Worm (Caenorhabditis elegans) whole organism, mixed stage, embryonic: ENCODE data around the gene F38H4.6.

Experiments
- blmp-1 ChIP-seq: fragments of 150-350 bp; optimal IDR thresholded peaks from 2 replicates; lab custom pipeline; 2014; ENCODE audit warnings: missing biosample characterization, missing genetic modification characterization
- ceh-39 ChIP-seq: fragments of 150-350 bp; optimal IDR thresholded peaks from 2 replicates; lab custom pipeline; 2014; ENCODE audit warnings: missing biosample characterization, missing genetic modification characterization
- elt-1 ChIP-seq: sonication (generic microtip); optimal IDR thresholded peaks from 2 replicates; lab custom pipeline; 2017; ENCODE audit warnings: missing genetic modification characterization, mild to moderate bottlenecking, missing compliant biosample characterization, antibody characterized with exemption, moderate library complexity, borderline replicate concordance; ENCODE audit not compliant: insufficient read depth
- lin-32 ChIP-seq: fragments of 200-800 bp; sonication (Bioruptor generic); optimal IDR thresholded peaks from 2 replicates; lab custom pipeline; 2018; ENCODE audit warnings: mild to moderate bottlenecking, missing genetic modification characterization, missing compliant biosample characterization
- lsy-2 ChIP-seq: fragments of 150-350 bp; optimal IDR thresholded peaks from 2 replicates; lab custom pipeline; 2014; ENCODE audit warnings: missing biosample characterization, missing genetic modification characterization
- nhr-76 ChIP-seq: sonication (generic microtip); optimal IDR thresholded peaks from 2 replicates; lab custom pipeline; 2017; ENCODE audit warnings: missing biosample characterization, missing genetic modification characterization
- pha-4 ChIP-seq: fragments of 150-350 bp; optimal IDR thresholded peaks from 2 replicates; lab custom pipeline; 2018; ENCODE audit warnings: missing biosample characterization, missing genetic modification reagents, missing genetic modification characterization
- snpc-4 ChIP-seq: fragments of 150-350 bp; optimal IDR thresholded peaks from 2 replicates; lab custom pipeline; 2014; ENCODE audit warnings: missing biosample characterization, missing genetic modification characterization
- unc-39 ChIP-seq: fragments of 150-350 bp; optimal IDR thresholded peaks from 2 replicates; lab custom pipeline; 2014; ENCODE audit warnings: missing biosample characterization, missing genetic modification characterization
- unc-62 ChIP-seq: fragments of 150-350 bp; optimal IDR thresholded peaks from 2 replicates; lab custom pipeline; 2014; ENCODE audit warnings: missing biosample characterization, missing genetic modification reagents, missing genetic modification characterization

DNA sequence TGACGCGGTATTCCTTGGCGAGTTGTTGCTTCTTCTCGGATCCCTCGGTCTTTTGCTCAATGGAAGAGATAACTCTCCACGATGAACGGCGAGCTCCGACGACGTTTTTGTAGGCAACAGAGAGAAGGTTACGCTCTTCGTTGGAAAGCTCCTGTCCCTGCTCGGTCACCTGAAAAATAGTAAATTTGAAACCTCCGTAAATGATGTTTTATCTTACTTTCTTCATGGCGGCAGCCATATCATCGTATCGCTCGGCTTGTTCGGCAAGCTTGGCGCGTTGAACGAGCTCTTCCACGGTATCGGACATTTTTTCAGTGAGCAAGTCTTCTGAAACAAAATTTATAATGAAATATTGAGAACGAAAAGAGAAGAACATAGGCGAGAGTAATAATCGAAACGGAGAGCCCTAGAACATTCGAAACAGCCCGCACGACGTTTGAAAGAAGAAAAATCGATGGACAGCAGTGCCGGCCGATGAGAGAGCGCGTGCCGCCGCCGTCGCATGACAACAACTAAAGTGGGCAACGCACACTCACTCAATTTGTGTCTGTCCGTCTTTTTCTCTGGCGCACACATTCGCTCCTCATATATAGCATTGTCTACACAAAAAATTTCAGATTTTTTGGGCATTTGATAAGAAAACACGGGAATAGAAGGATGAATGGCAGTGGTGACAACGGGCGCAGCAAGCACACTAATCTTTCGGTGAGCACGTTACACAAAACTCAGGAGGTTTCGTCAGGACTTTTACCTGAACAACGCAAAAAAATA lies 25.9 kb downstream of the F38H4.6 start, which contains the start of the genes par-5 and M117.3:
- TF ChIP-seq pha-4 (tag; lab: Kevin White, UChicago) = no peak
- TF ChIP-seq snpc-4 (tag; lab: Kevin White, UChicago) = no peak
- no peak for TF ChIP-seq ceh-39 (tag; lab: Kevin White, UChicago)
- TF ChIP-seq lin-32 = no peak
- TF ChIP-seq unc-62 (GFP tag; lab: Kevin White, UChicago) = peak; percentile 9
- no peak for TF ChIP-seq unc-39
- peak; percentile 28 for TF ChIP-seq lsy-2 (tag; lab: Kevin White, UChicago)
- TF ChIP-seq nhr-76 (tag; lab: Kevin White, UChicago) = no peak
- no peak for TF ChIP-seq blmp-1
- TF ChIP-seq elt-1 = no peak
